Worm (Caenorhabditis elegans): ENCODE data around the gene Y45F10A.7.
A peak's percentile ranks its signal among the peaks of the same experiment; 100 is the strongest.

Gene Y45F10A.7

ce11 chrIV:13463889-13464288 lies 28.5 kb upstream of the Y45F10A.7 start:
- TF ChIP-seq attf-6 (GFP tag; IDR thresholded peaks at IDR 0.05): peak; percentile 89
- peak; percentile 95 for TF ChIP-seq ceh-40 (GFP tag; IDR thresholded peaks at IDR 0.05)
- TF ChIP-seq aptf-3 (GFP tag; IDR thresholded peaks at IDR 0.05): 0 out of 2 replicates have a peak, but pooled peaks have one; percentile 28
- TF ChIP-seq lag-1 (GFP tag; IDR thresholded peaks at IDR 0.05): peak; percentile 8; the same call in 1 of the 2 replicates
- TF ChIP-seq Y95B8A.8 (GFP tag; IDR thresholded peaks at IDR 0.05): peak; percentile 54; the same call in 1 of the 2 replicates
- TF ChIP-seq B0019.2 (GFP tag; conservative IDR thresholded peaks at IDR 0.05): peak; percentile 67
- peak; percentile 99 for TF ChIP-seq hsf-1 (GFP tag; IDR thresholded peaks at IDR 0.05)
- peak; percentile 64; the same call in 1 of the 2 replicates for TF ChIP-seq ekl-4 (GFP tag; IDR thresholded peaks at IDR 0.05)
- peak; percentile 88 for TF ChIP-seq Y53G8AR.9 (GFP tag; conservative IDR thresholded peaks at IDR 0.05)
- TF ChIP-seq ztf-25 (GFP tag; IDR thresholded peaks at IDR 0.05): 0 out of 2 replicates have a peak, but pooled peaks have one; percentile 13
- TF ChIP-seq Y53F4B.3 (GFP tag; IDR thresholded peaks at IDR 0.05): peak; percentile 67
- TF ChIP-seq ceh-100 (GFP tag; IDR thresholded peaks at IDR 0.05): peak; percentile 55; the same call in 1 of the 2 replicates
- TF ChIP-seq ceh-58 (GFP tag; IDR thresholded peaks at IDR 0.05): peak; percentile 97
- TF ChIP-seq pbrm-1 (GFP tag; IDR thresholded peaks at IDR 0.05): peak; percentile 54; the same call in 1 of the 2 replicates
- TF ChIP-seq madf-3 (GFP tag; IDR thresholded peaks at IDR 0.05): peak; percentile 92
- TF ChIP-seq dox-1 (GFP tag; IDR thresholded peaks at IDR 0.05): peak; percentile 78
- peak; percentile 85 for TF ChIP-seq rcor-1 (GFP tag; IDR thresholded peaks at IDR 0.05)
- 0 out of 2 replicates have a peak, but pooled peaks have one; percentile 58 for TF ChIP-seq Y56A3A.18 (GFP tag; IDR thresholded peaks at IDR 0.05)
- TF ChIP-seq nfyb-1 (GFP tag; IDR thresholded peaks at IDR 0.05): 0 out of 2 replicates have a peak, but pooled peaks have one; percentile 18
- peak; percentile 64; the same call in 1 of the 2 replicates for TF ChIP-seq egl-18 (GFP tag; IDR thresholded peaks at IDR 0.05)
- TF ChIP-seq nfya-2 (GFP tag; IDR thresholded peaks at IDR 0.05): peak; percentile 88; the same call in 1 of the 2 replicates
- TF ChIP-seq egrh-3 (GFP tag; IDR thresholded peaks at IDR 0.05): peak; percentile 52; the same call in 1 of the 2 replicates
- peak; percentile 72 for TF ChIP-seq madf-6 (GFP tag; IDR thresholded peaks at IDR 0.05)
- TF ChIP-seq D2030.7 (GFP tag; IDR thresholded peaks at IDR 0.05): peak; percentile 66
- peak; percentile 62; the same call in 1 of the 2 replicates for TF ChIP-seq F39B2.1 (GFP tag; IDR thresholded peaks at IDR 0.05)
- peak; percentile 89; the same call in 1 of the 2 replicates for TF ChIP-seq bed-1 (GFP tag; IDR thresholded peaks at IDR 0.05)
- TF ChIP-seq Y67H2A.10 (GFP tag; conservative IDR thresholded peaks at IDR 0.05): 0 out of 2 replicates have a peak, but pooled peaks have one; percentile 27

ce11 chrIV:13464620-13465019 lies 27.8 kb upstream of the Y45F10A.7 start:
- TF ChIP-seq cebp-2 (GFP tag; IDR thresholded peaks at IDR 0.05) (0 out of 2 replicates have a peak, but pooled peaks have one; percentile 47), dox-1 (GFP tag; IDR thresholded peaks at IDR 0.05) (0 out of 2 replicates have a peak, but pooled peaks have one; percentile 6), egrh-3 (GFP tag; IDR thresholded peaks at IDR 0.05) (peak; percentile 28; the same call in 1 of the 2 replicates), hsf-1 (GFP tag; IDR thresholded peaks at IDR 0.05) (peak; percentile 95)

- TF ChIP-seq unc-130 (GFP tag; optimal IDR thresholded peaks at IDR 0.05): no peak
Observed at ce11 chrIV:13465797-13466196, 26.6 kb upstream of the Y45F10A.7 start, which contains the start of gene fezf-1. Gene fezf-1 (plus strand): TSS chrIV:13466097.

DNA sequence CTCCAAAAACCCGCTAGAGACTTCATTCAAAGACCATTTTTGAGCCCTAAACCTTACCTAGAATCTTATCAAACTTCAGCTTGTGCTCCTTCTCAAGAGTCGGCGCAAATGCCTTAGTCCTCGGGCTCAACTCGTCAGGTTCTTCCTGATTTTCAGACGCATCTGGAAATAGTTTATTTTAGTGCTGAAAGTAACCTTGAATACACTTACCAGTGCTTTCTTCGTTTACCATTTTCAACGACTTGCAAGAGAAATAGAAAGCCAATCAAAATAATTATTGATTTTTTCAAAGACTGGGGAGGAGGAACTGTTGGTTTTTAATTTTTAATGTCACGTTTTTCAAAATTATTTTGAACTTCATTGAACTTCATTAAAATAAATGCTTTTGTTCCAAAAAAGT lies 20.4 kb upstream of the Y45F10A.7 start, which contains the start of the genes ttbk-8.1 and Y38H8A.4:
Gene ttbk-8.1 (plus strand): TSS at position 301 of the 400 bp plus-strand sequence.
Gene Y38H8A.4 (minus strand): TSS at position 366 of the 400 bp plus-strand sequence.
- TF ChIP-seq nfya-2 (GFP tag; IDR thresholded peaks at IDR 0.05): no peak
- TF ChIP-seq cebp-2 (GFP tag; IDR thresholded peaks at IDR 0.05): no peak
- no peak for TF ChIP-seq let-607 (tag; optimal IDR thresholded peaks at IDR 0.05)
- TF ChIP-seq akir-1 (GFP tag; optimal IDR thresholded peaks at IDR 0.05): no peak
- no peak for TF ChIP-seq nhr-179 (tag; optimal IDR thresholded peaks at IDR 0.05)
- TF ChIP-seq madf-8 (GFP tag; conservative IDR thresholded peaks at IDR 0.05): no peak
- no peak for TF ChIP-seq lin-35 (GFP tag; optimal IDR thresholded peaks at IDR 0.05)
- no peak for TF ChIP-seq Y79H2A.3 (GFP tag; conservative IDR thresholded peaks at IDR 0.05)
- no peak for TF ChIP-seq hlh-12 (tag; optimal IDR thresholded peaks at IDR 0.05)
- no peak for TF ChIP-seq madf-6 (GFP tag; IDR thresholded peaks at IDR 0.05)
- no peak for TF ChIP-seq egl-18 (GFP tag; IDR thresholded peaks at IDR 0.05)
- no peak for TF ChIP-seq ztf-28 (GFP tag; IDR thresholded peaks at IDR 0.05)
- TF ChIP-seq sdz-38 (tag; optimal IDR thresholded peaks at IDR 0.05): no peak
- no peak for TF ChIP-seq ceh-58 (GFP tag; IDR thresholded peaks at IDR 0.05)
- TF ChIP-seq xnd-1 (tag; optimal IDR thresholded peaks at IDR 0.05): no peak

Measured in whole organism, young adult.